Fruit fly (Drosophila melanogaster) whole organism, prepupa: Measurements from ENCODE around the gene Flacc.

ENCODE experiments used
- CG10631 ChIP-seq: fragments of 200-800 bp; sonication (Bioruptor generic); optimal IDR thresholded peaks from 2 replicates; lab custom pipeline; 2016; ENCODE audit warnings: missing biosample characterization, missing genetic modification characterization
- CG10669 ChIP-seq: fragments of 200-800 bp; sonication (Bioruptor generic); optimal IDR thresholded peaks from 3 replicates; lab custom pipeline; 2018; ENCODE audit warnings: missing biosample characterization, mild to moderate bottlenecking, missing genetic modification characterization, moderate library complexity
- CG11762 ChIP-seq: fragments of 200-800 bp; sonication (Bioruptor generic); optimal IDR thresholded peaks from 3 replicates; lab custom pipeline; 2016; ENCODE audit warnings: missing biosample characterization, missing genetic modification characterization; ENCODE audit not compliant: insufficient read depth
- CG11902 ChIP-seq: fragments of 200-800 bp; sonication (Bioruptor generic); optimal IDR thresholded peaks from 3 replicates; lab custom pipeline; 2016; ENCODE audit warnings: missing biosample characterization, missing genetic modification characterization
- CG15336 ChIP-seq: fragments of 200-800 bp; sonication (Bioruptor generic); IDR thresholded peaks from 2 replicates; pipeline ENCODE4 v1.3.6; 2022; ENCODE audit warnings: missing biosample characterization, missing genetic modification characterization
- CG1621 ChIP-seq: fragments of 200-800 bp; sonication (Bioruptor generic); optimal IDR thresholded peaks from 3 replicates; lab custom pipeline; 2018; ENCODE audit warnings: missing biosample characterization, mild to moderate bottlenecking, missing genetic modification characterization
- CG16779 ChIP-seq: fragments of 200-800 bp; sonication (Bioruptor generic); optimal IDR thresholded peaks from 3 replicates; lab custom pipeline; 2017; ENCODE audit warnings: missing biosample characterization, mild to moderate bottlenecking, missing genetic modification characterization
- CG32006 ChIP-seq: fragments of 200-800 bp; sonication (Bioruptor generic); optimal IDR thresholded peaks from 3 replicates; lab custom pipeline; 2017; ENCODE audit warnings: missing biosample characterization, mild to moderate bottlenecking, missing genetic modification characterization
- CG3919 ChIP-seq: fragments of 200-800 bp; sonication (Bioruptor generic); optimal IDR thresholded peaks from 3 replicates; lab custom pipeline; 2016; ENCODE audit warnings: missing biosample characterization, missing genetic modification characterization
- CG4318 ChIP-seq: fragments of 200-800 bp; sonication (Bioruptor generic); optimal IDR thresholded peaks from 3 replicates; lab custom pipeline; 2017; ENCODE audit warnings: missing biosample characterization, mild to moderate bottlenecking, missing genetic modification characterization
- CG6163 ChIP-seq: fragments of 200-800 bp; sonication (Bioruptor generic); IDR thresholded peaks from 3 replicates; pipeline ENCODE4 v1.3.6; 2022; ENCODE audit warnings: missing biosample characterization, missing genetic modification characterization
- CG6276 ChIP-seq: fragments of 200-800 bp; sonication (Bioruptor generic); optimal IDR thresholded peaks from 2 replicates; lab custom pipeline; 2017; ENCODE audit warnings: missing biosample characterization, mild to moderate bottlenecking, missing genetic modification characterization
- CG6792 ChIP-seq: fragments of 200-800 bp; sonication (Bioruptor generic); optimal IDR thresholded peaks from 3 replicates; lab custom pipeline; 2016; ENCODE audit warnings: missing biosample characterization, missing genetic modification characterization
- CG6808 ChIP-seq: fragments of 200-800 bp; sonication (Bioruptor generic); optimal IDR thresholded peaks from 3 replicates; lab custom pipeline; 2017; ENCODE audit warnings: missing biosample characterization, missing genetic modification characterization, mild to moderate bottlenecking, moderate library complexity, missing genetic modification reagents
- CG6854 ChIP-seq: fragments of 200-800 bp; sonication (Bioruptor generic); optimal IDR thresholded peaks from 2 replicates; lab custom pipeline; 2017; ENCODE audit warnings: missing biosample characterization, mild to moderate bottlenecking, missing genetic modification characterization
- CG7368 ChIP-seq: fragments of 200-800 bp; sonication (Bioruptor generic); optimal IDR thresholded peaks from 3 replicates; lab custom pipeline; 2016; ENCODE audit warnings: missing biosample characterization, missing genetic modification characterization
- CG8119 ChIP-seq: fragments of 200-800 bp; sonication (Bioruptor generic); IDR thresholded peaks from 3 replicates; pipeline ENCODE4 v1.3.6; 2022; ENCODE audit warnings: missing biosample characterization, missing genetic modification characterization
- CG8319 ChIP-seq: fragments of 200-800 bp; sonication (Bioruptor generic); optimal IDR thresholded peaks from 3 replicates; lab custom pipeline; 2016; ENCODE audit warnings: missing biosample characterization, missing genetic modification characterization
- Eip78C ChIP-seq: fragments of 200-800 bp; sonication (Bioruptor generic); peaks from one replicate; lab custom pipeline; 2016; ENCODE audit warnings: missing biosample characterization, missing genetic modification characterization
- Eip93F ChIP-seq: fragments of 200-800 bp; sonication (Bioruptor generic); optimal IDR thresholded peaks from 2 replicates; lab custom pipeline; 2016; ENCODE audit warnings: missing biosample characterization, mild to moderate bottlenecking, missing genetic modification characterization
- Ets21C ChIP-seq: fragments of 200-800 bp; sonication (Bioruptor generic); optimal IDR thresholded peaks from 3 replicates; lab custom pipeline; 2016; ENCODE audit warnings: missing biosample characterization, missing genetic modification characterization
- Hr38 ChIP-seq: sonication (Bioruptor generic); optimal IDR thresholded peaks from 2 replicates; lab custom pipeline; 2016; ENCODE audit warnings: missing biosample characterization, missing genetic modification characterization
- Hr39 ChIP-seq: fragments of 200-800 bp; sonication (Bioruptor generic); optimal IDR thresholded peaks from 2 replicates; lab custom pipeline; 2016; ENCODE audit warnings: missing biosample characterization, missing genetic modification characterization
- Hr4 ChIP-seq: fragments of 200-800 bp; sonication (Bioruptor generic); optimal IDR thresholded peaks from 3 replicates; lab custom pipeline; 2016; ENCODE audit warnings: missing biosample characterization, missing genetic modification characterization
- Lpt ChIP-seq: fragments of 200-800 bp; sonication (Bioruptor generic); optimal IDR thresholded peaks from 3 replicates; lab custom pipeline; 2016; ENCODE audit warnings: missing biosample characterization, missing genetic modification characterization
- Met ChIP-seq: fragments of 200-800 bp; sonication (Bioruptor generic); optimal IDR thresholded peaks from 3 replicates; lab custom pipeline; 2016; ENCODE audit warnings: missing biosample characterization, missing genetic modification characterization
- OdsH ChIP-seq: fragments of 200-800 bp; sonication (Bioruptor generic); optimal IDR thresholded peaks from 3 replicates; lab custom pipeline; 2016; ENCODE audit warnings: missing biosample characterization, missing genetic modification characterization
- Smox ChIP-seq: fragments of 200-800 bp; sonication (Bioruptor generic); optimal IDR thresholded peaks from 3 replicates; lab custom pipeline; 2016; ENCODE audit warnings: missing biosample characterization, missing genetic modification characterization
- Sox102F ChIP-seq: fragments of 200-800 bp; sonication (Bioruptor generic); optimal IDR thresholded peaks from 2 replicates; lab custom pipeline; 2016; ENCODE audit warnings: missing biosample characterization, mild to moderate bottlenecking, missing genetic modification characterization
- Sox14 ChIP-seq: fragments of 200-800 bp; sonication (Bioruptor generic); optimal IDR thresholded peaks from 3 replicates; lab custom pipeline; 2016; ENCODE audit warnings: missing biosample characterization, missing genetic modification characterization
- achi ChIP-seq: fragments of 200-800 bp; sonication (Bioruptor generic); optimal IDR thresholded peaks from 3 replicates; lab custom pipeline; 2016; ENCODE audit warnings: missing biosample characterization, missing genetic modification characterization
- cyc ChIP-seq: fragments of 200-800 bp; sonication (Bioruptor generic); optimal IDR thresholded peaks from 3 replicates; lab custom pipeline; 2016; ENCODE audit warnings: missing biosample characterization, missing genetic modification characterization
- dac ChIP-seq: fragments of 200-800 bp; sonication (Bioruptor generic); optimal IDR thresholded peaks from 2 replicates; lab custom pipeline; 2017; ENCODE audit warnings: missing biosample characterization, mild to moderate bottlenecking, missing genetic modification characterization
- dsx ChIP-seq: fragments of 200-800 bp; optimal IDR thresholded peaks from 3 replicates; lab custom pipeline; 2019; ENCODE audit warnings: missing biosample characterization, mild to moderate bottlenecking, missing genetic modification characterization, moderate library complexity; ENCODE audit not compliant: poor library complexity, severe bottlenecking
- eg ChIP-seq: fragments of 200-800 bp; sonication (Bioruptor generic); IDR thresholded peaks from 3 replicates; pipeline ENCODE4 v1.3.6; 2022; ENCODE audit warnings: missing biosample characterization, missing genetic modification characterization
- esn ChIP-seq: fragments of 200-800 bp; sonication (Bioruptor generic); optimal IDR thresholded peaks from 2 replicates; lab custom pipeline; 2016; ENCODE audit warnings: missing biosample characterization, mild to moderate bottlenecking, missing genetic modification characterization, moderate library complexity
- fd59A ChIP-seq: fragments of 200-800 bp; sonication (Bioruptor generic); optimal IDR thresholded peaks from 2 replicates; lab custom pipeline; 2017; ENCODE audit warnings: missing biosample characterization, mild to moderate bottlenecking, missing genetic modification characterization, missing genetic modification reagents
- fkh ChIP-seq: fragments of 200-800 bp; sonication (Bioruptor generic); optimal IDR thresholded peaks from 3 replicates; lab custom pipeline; 2017; ENCODE audit warnings: missing biosample characterization, mild to moderate bottlenecking, missing genetic modification characterization, moderate library complexity
- lz ChIP-seq: fragments of 200-800 bp; sonication (Bioruptor generic); optimal IDR thresholded peaks from 3 replicates; lab custom pipeline; 2016; ENCODE audit warnings: missing biosample characterization, missing genetic modification characterization
- net ChIP-seq: fragments of 200-800 bp; sonication (Bioruptor generic); optimal IDR thresholded peaks from 3 replicates; lab custom pipeline; 2016; ENCODE audit warnings: missing biosample characterization, missing genetic modification characterization
- pdm3 ChIP-seq: fragments of 200-800 bp; sonication (Bioruptor generic); optimal IDR thresholded peaks from 3 replicates; lab custom pipeline; 2016; ENCODE audit warnings: missing biosample characterization, missing genetic modification characterization
- salr ChIP-seq, 2 experiments: fragments of 200-800 bp; sonication (Bioruptor generic); optimal IDR thresholded peaks; 3 replicates each; lab custom pipeline; 2016 to 2018; ENCODE audit warnings: missing biosample characterization in 2 of 2, missing genetic modification characterization in 2 of 2, mild to moderate bottlenecking in 1 of 2
- spab ChIP-seq: fragments of 200-800 bp; sonication (Bioruptor generic); optimal IDR thresholded peaks from 2 replicates; lab custom pipeline; 2017; ENCODE audit warnings: missing biosample characterization, mild to moderate bottlenecking, missing genetic modification characterization, missing genetic modification reagents
- ss ChIP-seq, 2 experiments: fragments of 200-800 bp; sonication (Bioruptor generic); optimal IDR thresholded peaks; 2 replicates in 1 of 2; 3 replicates in 1 of 2; lab custom pipeline; 2017 to 2018; ENCODE audit warnings: mild to moderate bottlenecking in 2 of 2, missing biosample characterization in 2 of 2, missing genetic modification characterization in 2 of 2, moderate library complexity in 1 of 2
- svp ChIP-seq: fragments of 200-800 bp; sonication (Bioruptor generic); peaks from one replicate; lab custom pipeline; 2016; ENCODE audit warnings: missing biosample characterization, missing genetic modification characterization
- topi ChIP-seq: fragments of 200-800 bp; sonication (Bioruptor generic); optimal IDR thresholded peaks from 3 replicates; lab custom pipeline; 2016; ENCODE audit warnings: missing biosample characterization, missing genetic modification characterization
- vri ChIP-seq: fragments of 200-800 bp; sonication (Bioruptor generic); optimal IDR thresholded peaks from 3 replicates; lab custom pipeline; 2016; ENCODE audit warnings: missing biosample characterization, mild to moderate bottlenecking, missing genetic modification characterization

Gene Flacc

DNA sequence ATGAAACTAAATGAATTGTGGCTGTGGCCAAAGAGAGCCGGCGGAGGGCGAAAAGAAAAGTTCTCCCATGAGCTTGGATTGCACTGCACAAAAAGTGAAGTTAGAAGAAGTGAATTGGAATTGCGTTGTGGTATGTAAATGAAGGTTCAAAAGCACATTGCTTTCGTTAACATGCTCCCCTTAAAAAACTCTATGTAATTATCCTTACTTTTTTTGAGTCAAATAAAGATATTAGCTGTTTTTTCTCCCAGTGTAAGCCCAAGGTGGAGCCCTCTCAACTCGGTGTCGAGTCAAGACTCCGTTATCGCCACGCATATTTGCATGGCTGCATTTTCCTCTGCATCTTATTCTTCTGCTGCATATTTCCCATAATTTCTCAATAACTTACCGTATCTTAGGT, 30.1 kb upstream of the Flacc start (continued):
- TF ChIP-seq Hr39 (peak; percentile 60), ss (GFP tag; optimal IDR thresholded peaks at IDR 0.05; lab: Kevin White, UChicago) (peak; percentile 57 to 75), CG8119 (GFP tag; lab: Robert Waterston, UW) (peak; percentile 67), CG4318 (peak; percentile 21), CG6792 (GFP tag; lab: Kevin White, UChicago) (peak; percentile 58), salr (GFP tag; optimal IDR thresholded peaks at IDR 0.05; lab: Kevin White, UChicago) (peak; percentile 44 to 66), spab (GFP tag; lab: Kevin White, UChicago) (peak; percentile 75), Eip93F (GFP tag; lab: Kevin White, UChicago) (no peak), Lpt (GFP tag; lab: Kevin White, UChicago) (peak; percentile 37), dsx (GFP tag; lab: Kevin White, UChicago) (peak; percentile 75), CG11762 (GFP tag; lab: Kevin White, UChicago) (peak; percentile 58)

DNA sequence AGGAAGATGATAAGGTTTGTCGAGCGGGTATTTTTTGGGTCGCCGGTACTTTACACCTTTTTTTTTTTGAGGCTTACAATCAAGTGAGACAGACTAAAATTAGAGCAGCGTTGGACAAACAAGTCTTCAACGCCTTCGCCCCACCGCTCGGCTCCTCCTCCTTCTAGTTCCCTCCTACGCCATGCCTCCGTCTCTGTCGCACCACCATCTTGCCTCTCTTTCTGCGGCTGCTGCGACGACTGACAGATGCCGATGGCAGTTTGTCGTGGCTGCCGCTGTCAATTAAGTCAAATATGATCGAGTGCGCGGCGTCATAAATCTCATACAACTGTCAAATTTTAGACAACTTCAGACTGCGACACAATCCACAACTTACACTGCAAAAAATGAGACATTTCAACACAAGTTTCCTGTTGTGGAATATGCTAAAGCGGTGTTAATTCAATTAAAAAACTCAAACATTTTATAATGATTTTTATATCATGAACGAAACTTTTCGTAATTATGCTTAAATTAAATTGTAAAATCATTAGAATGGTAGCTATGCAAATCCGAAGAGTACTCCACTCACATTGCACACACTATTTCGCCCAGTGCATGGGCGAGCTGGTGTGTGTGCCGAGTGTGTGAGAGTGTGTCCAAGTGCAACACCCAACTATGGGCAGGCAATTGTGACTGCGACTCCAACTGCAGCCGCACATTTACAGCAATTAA, 27.4 kb upstream of the Flacc start:
- TF ChIP-seq Sox102F (GFP tag; lab: Kevin White, UChicago) (peak; percentile 1), CG6854 (no peak), CG6163 (peak; percentile 51; the same call in 1 of the 3 replicates), CG11762 (GFP tag; lab: Kevin White, UChicago) (no peak), svp (GFP tag; lab: Kevin White, UChicago) (peak; percentile 52), CG11902 (GFP tag; lab: Kevin White, UChicago) (no peak), dac (peak; percentile 26), CG6276 (GFP tag; lab: Kevin White, UChicago) (peak; percentile 56), topi (GFP tag; lab: Kevin White, UChicago) (peak; percentile 27), Smox (GFP tag; lab: Kevin White, UChicago) (peak; percentile 7), OdsH (GFP tag; lab: Kevin White, UChicago) (peak; percentile 59), eg (GFP tag; lab: Robert Waterston, UW) (peak; percentile 65; the same call in 2 of the 3 replicates), CG15336 (GFP tag; lab: Robert Waterston, UW) (peak; percentile 65), CG16779 (tag; lab: Kevin White, UChicago) (no peak), CG7368 (no peak), CG1621 (tag; lab: Kevin White, UChicago) (peak; percentile 10), Sox14 (peak; percentile 4), Eip93F (GFP tag; lab: Kevin White, UChicago) (no peak), CG10631 (peak; percentile 22), Ets21C (no peak), CG3919 (GFP tag; lab: Kevin White, UChicago) (peak; percentile 6), CG32006 (peak; percentile 74), Hr38 (GFP tag; lab: Kevin White, UChicago) (no peak), Lpt (GFP tag; lab: Kevin White, UChicago) (peak; percentile 50), CG4318 (peak; percentile 39), Met (GFP tag; lab: Kevin White, UChicago) (peak; percentile 20), achi (GFP tag; lab: Kevin White, UChicago) (peak; percentile 43), vri (GFP tag; lab: Kevin White, UChicago) (no peak), cyc (GFP tag; lab: Kevin White, UChicago) (no peak), Eip78C (peak; percentile 84), CG10669 (GFP tag; lab: Kevin White, UChicago) (peak; percentile 54), spab (GFP tag; lab: Kevin White, UChicago) (no peak), esn (peak; percentile 2), dsx (GFP tag; lab: Kevin White, UChicago) (peak; percentile 46), Hr4 (peak; percentile 61), fkh (GFP tag; lab: Kevin White, UChicago) (no peak), CG6808 (peak; percentile 28), salr (GFP tag; optimal IDR thresholded peaks at IDR 0.05; lab: Kevin White, UChicago) (peak in 1 of 2 experiments; percentile 25), fd59A (peak; percentile 10), pdm3 (GFP tag; lab: Kevin White, UChicago) (peak; percentile 58), Hr39 (peak; percentile 25), lz (GFP tag; lab: Kevin White, UChicago) (peak; percentile 23), CG8319 (GFP tag; lab: Kevin White, UChicago) (no peak), net (GFP tag; lab: Kevin White, UChicago) (peak; percentile 50)
